Worm (Caenorhabditis elegans): ENCODE results near the gene atp-4.

ce11 chrV:6429870-6430339, 3.0 kb upstream of the atp-4 start, which contains the start of gene alh-4:
- TF ChIP-seq snpc-4 (tag; optimal IDR thresholded peaks at IDR 0.05) (no peak), pqm-1 (tag; optimal IDR thresholded peaks at IDR 0.05) (no peak), nhr-77 (tag; optimal IDR thresholded peaks at IDR 0.05) (no peak), pha-4 (GFP tag; IDR thresholded peaks at IDR 0.05) (no peak), pha-4 (tag; optimal IDR thresholded peaks at IDR 0.05) (no peak), nhr-10 (tag; optimal IDR thresholded peaks at IDR 0.05) (no peak), fkh-10 (GFP tag; optimal IDR thresholded peaks at IDR 0.05) (no peak), hmg-1.1 (GFP tag; IDR thresholded peaks at IDR 0.05) (no peak), egl-27 (tag; optimal IDR thresholded peaks at IDR 0.05) (no peak), dmd-8 (GFP tag; IDR thresholded peaks at IDR 0.05) (no peak), tag-97 (GFP tag; IDR thresholded peaks at IDR 0.05) (no peak)

Data from whole organism, L4 larva.